Worm (Caenorhabditis elegans): ENCODE results near the gene F13A2.3.

The F13A2.3 gene

DNA sequence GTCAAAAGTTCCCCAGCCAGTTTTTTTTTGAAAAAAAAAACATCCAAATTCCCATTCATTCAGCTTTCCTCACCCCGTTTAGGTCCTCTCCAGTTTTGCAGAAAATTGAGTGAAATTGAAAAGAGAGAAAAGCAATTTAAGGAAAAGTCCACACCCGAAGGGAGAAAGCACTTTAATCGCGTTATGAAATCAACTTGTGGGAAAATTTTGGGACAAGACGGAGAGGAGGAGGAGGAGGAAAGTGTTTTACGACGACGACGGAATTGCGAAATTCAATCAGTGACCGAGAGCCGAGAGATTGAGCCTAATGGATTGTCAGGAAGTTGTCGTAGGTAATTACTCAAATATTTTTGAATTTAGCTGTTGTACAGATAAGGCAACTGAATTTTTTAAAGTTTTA, 38.8 kb downstream of the F13A2.3 start:
- TF ChIP-seq ztf-29 (GFP tag; IDR thresholded peaks at IDR 0.05) (no peak), klf-2 (GFP tag; conservative IDR thresholded peaks at IDR 0.05) (no peak), med-1 (GFP tag; optimal IDR thresholded peaks at IDR 0.05; ENCODE audit: insufficient read depth) (no peak), flt-1 (GFP tag; IDR thresholded peaks at IDR 0.05) (no peak), ztf-23 (GFP tag; IDR thresholded peaks at IDR 0.05) (no peak), ref-1 (GFP tag; conservative IDR thresholded peaks at IDR 0.05) (no peak), tab-1 (GFP tag; IDR thresholded peaks at IDR 0.05) (no peak), cog-1 (tag; optimal IDR thresholded peaks at IDR 0.05) (peak; percentile 11)

- TF ChIP-seq klf-2 (GFP tag; conservative IDR thresholded peaks at IDR 0.05): no peak
- TF ChIP-seq tab-1 (GFP tag; IDR thresholded peaks at IDR 0.05): no peak
- no peak for TF ChIP-seq cog-1 (tag; optimal IDR thresholded peaks at IDR 0.05)
- TF ChIP-seq ref-1 (GFP tag; conservative IDR thresholded peaks at IDR 0.05): no peak
- TF ChIP-seq flt-1 (GFP tag; IDR thresholded peaks at IDR 0.05): no peak
- no peak for TF ChIP-seq ztf-29 (GFP tag; IDR thresholded peaks at IDR 0.05)
- TF ChIP-seq T22C8.4 (GFP tag; IDR thresholded peaks at IDR 0.05): no peak
- no peak for TF ChIP-seq med-1 (GFP tag; optimal IDR thresholded peaks at IDR 0.05; ENCODE audit: insufficient read depth)
- TF ChIP-seq ztf-23 (GFP tag; IDR thresholded peaks at IDR 0.05): no peak
Measured at ce11 chrV:4356047-4356612, 40.0 kb downstream of the F13A2.3 start.

ce11 chrV:4346799-4347198, 49.4 kb downstream of the F13A2.3 start, which contains the start of gene mcm-7:
Gene mcm-7 (plus strand): TSS chrV:4347166.
- TF ChIP-seq med-1 (GFP tag; optimal IDR thresholded peaks at IDR 0.05; ENCODE audit: insufficient read depth): no peak
- no peak for TF ChIP-seq ref-1 (GFP tag; conservative IDR thresholded peaks at IDR 0.05)
- TF ChIP-seq ztf-29 (GFP tag; IDR thresholded peaks at IDR 0.05): no peak
- no peak for TF ChIP-seq cog-1 (tag; optimal IDR thresholded peaks at IDR 0.05)
- TF ChIP-seq ztf-23 (GFP tag; IDR thresholded peaks at IDR 0.05): no peak
- TF ChIP-seq T22C8.4 (GFP tag; IDR thresholded peaks at IDR 0.05): no peak
- TF ChIP-seq klf-2 (GFP tag; conservative IDR thresholded peaks at IDR 0.05): no peak
- no peak for TF ChIP-seq flt-1 (GFP tag; IDR thresholded peaks at IDR 0.05)

DNA sequence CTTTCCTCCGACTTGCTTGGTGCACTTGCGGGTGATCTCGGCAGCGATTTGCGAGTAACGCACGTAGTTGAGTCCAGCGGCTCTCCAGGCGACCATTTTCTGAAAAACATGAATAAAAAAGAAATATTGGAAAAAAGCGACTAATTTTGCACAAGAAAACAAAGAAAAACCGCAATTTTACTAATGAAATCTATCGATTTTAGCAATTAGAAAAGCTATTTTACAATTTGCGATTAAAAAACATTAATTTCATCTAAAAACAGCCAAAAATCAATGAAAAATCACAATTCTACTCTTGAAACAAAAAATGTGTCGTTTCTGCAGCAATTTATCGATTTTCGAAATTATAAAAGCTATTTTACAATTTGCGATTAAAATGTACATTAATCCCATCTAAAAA, 49.8 kb downstream of the F13A2.3 start, which contains the start of gene hpo-18:
Gene hpo-18, minus strand, starts transcription at position 101 of the 400 bp plus-strand sequence.
- TF ChIP-seq klf-2 (GFP tag; conservative IDR thresholded peaks at IDR 0.05): no peak
- TF ChIP-seq flt-1 (GFP tag; IDR thresholded peaks at IDR 0.05): no peak
- TF ChIP-seq tab-1 (GFP tag; IDR thresholded peaks at IDR 0.05): no peak
- no peak for TF ChIP-seq T22C8.4 (GFP tag; IDR thresholded peaks at IDR 0.05)
- TF ChIP-seq med-1 (GFP tag; optimal IDR thresholded peaks at IDR 0.05; ENCODE audit: insufficient read depth): no peak
- no peak for TF ChIP-seq cog-1 (tag; optimal IDR thresholded peaks at IDR 0.05)
- TF ChIP-seq ref-1 (GFP tag; conservative IDR thresholded peaks at IDR 0.05): no peak

DNA sequence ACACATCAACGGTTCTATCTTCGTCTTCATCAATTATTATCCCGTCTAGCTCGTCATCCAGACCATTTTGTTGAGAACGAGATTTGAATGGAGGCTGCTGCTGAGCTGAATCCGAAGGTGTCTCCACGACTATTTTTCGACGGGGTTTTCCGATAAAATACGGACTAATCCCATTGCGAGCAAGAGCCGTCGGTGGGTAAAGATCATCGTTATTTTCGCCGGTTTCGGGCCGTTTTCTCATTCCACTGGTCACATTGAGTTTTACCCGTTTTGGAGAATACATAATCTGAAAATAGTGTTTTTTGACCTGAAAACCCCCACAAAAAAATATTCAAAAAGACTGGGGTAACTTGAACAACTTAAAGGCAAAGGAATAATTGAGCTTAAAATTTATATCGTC, 50.4 kb downstream of the F13A2.3 start, which contains the start of gene figl-1:
Gene figl-1, minus strand, starts transcription at position 286 of the 400 bp plus-strand sequence.
- TF ChIP-seq flt-1 (GFP tag; IDR thresholded peaks at IDR 0.05) (no peak), ref-1 (GFP tag; conservative IDR thresholded peaks at IDR 0.05) (no peak), cog-1 (tag; optimal IDR thresholded peaks at IDR 0.05) (no peak), med-1 (GFP tag; optimal IDR thresholded peaks at IDR 0.05; ENCODE audit: insufficient read depth) (no peak), ztf-29 (GFP tag; IDR thresholded peaks at IDR 0.05) (no peak), klf-2 (GFP tag; conservative IDR thresholded peaks at IDR 0.05) (no peak), T22C8.4 (GFP tag; IDR thresholded peaks at IDR 0.05) (no peak), ztf-23 (GFP tag; IDR thresholded peaks at IDR 0.05) (no peak), tab-1 (GFP tag; IDR thresholded peaks at IDR 0.05) (no peak)

All from whole organism, midembryonic.